Worm (Caenorhabditis elegans): ENCODE data around the gene ttbk-6.

DNA sequence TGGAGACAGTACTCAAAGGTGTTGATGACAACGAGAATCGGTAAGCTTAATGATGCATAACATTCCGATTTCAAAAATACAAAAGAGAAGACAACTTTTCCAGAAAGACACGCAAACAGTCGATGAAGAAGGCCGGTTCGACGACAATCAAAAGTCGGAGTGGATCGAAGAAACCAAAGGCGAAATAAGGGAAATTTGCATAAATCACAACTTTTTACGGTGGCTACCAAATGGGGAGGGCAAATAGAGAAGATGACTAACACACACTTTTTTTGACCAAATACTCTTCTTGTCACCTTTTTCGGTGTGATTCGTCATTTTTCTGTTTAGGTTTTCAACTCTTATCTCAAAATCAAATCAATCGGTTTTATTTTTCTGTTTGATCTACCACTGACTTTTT is 38.3 kb upstream of the ttbk-6 start, which contains the start of gene C45G9.6:
- TF ChIP-seq pes-1 (GFP tag; IDR thresholded peaks at IDR 0.05) (no peak), tbx-11 (GFP tag; IDR thresholded peaks at IDR 0.05) (no peak), ets-7 (tag; optimal IDR thresholded peaks at IDR 0.05) (no peak), ama-1 (optimal IDR thresholded peaks at IDR 0.05) (no peak), B0310.2 (tag; optimal IDR thresholded peaks at IDR 0.05) (no peak), hnd-1 (tag; optimal IDR thresholded peaks at IDR 0.05) (no peak)
